Worm (Caenorhabditis elegans): ENCODE results near the gene str-150.

Gene str-150

ce11 chrV:16610791-16611385 is 27.8 kb downstream of the str-150 start, which contains the start of gene srw-54:
Gene srw-54, plus strand, starts transcription at chrV:16611335.
- TF ChIP-seq unc-62 (GFP tag; optimal IDR thresholded peaks at IDR 0.05): no peak

DNA sequence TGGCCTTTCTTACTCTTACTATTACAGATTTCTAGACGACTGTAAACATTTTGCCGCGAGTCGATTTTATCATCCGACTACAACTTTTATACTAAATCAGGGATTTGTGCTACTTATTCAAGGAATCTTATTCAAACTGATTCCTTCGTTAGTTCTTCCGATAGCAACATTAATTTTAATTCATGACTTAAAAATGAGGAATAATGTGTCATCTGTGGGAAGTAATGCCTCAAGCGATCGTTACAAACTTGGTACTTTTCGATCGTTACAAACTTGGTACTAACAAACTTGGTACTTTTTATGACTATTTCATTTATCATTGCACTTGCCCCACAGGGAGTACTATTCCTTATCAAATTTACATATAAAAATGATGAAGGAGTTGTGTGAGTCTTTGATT is 34.4 kb downstream of the str-150 start, which contains the start of gene Y70C5A.4:
Gene Y70C5A.4 (plus strand): TSS at position 301 of the 400 bp plus-strand sequence.
- TF ChIP-seq unc-62 (GFP tag; optimal IDR thresholded peaks at IDR 0.05): no peak

DNA sequence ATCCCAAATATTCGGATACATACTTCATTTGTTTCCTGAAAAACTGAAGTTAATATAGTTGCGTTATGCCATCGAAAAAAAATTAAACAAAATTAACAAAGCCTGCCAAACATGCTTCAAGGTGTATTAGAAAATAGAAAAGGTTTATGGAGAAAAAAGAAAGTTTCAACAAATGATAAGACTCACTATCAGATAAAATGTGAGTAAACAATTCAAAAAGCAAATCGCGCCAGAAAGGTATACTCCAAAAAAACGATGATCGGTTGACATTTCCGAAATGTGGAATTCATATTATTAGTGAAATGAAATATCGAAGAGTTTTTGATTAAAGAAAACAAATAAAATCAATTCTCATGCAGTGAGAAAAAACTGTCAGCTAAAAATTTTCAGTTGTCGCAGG is 37.8 kb downstream of the str-150 start, which contains the start of gene Y70C5A.3:
Gene Y70C5A.3 (minus strand): TSS at position 50 of the 400 bp plus-strand sequence.
- TF ChIP-seq unc-62 (GFP tag; optimal IDR thresholded peaks at IDR 0.05): no peak

ce11 chrV:16621894-16622293 is 38.8 kb downstream of the str-150 start:
- no peak for TF ChIP-seq unc-62 (GFP tag; optimal IDR thresholded peaks at IDR 0.05)

- TF ChIP-seq unc-62 (GFP tag; optimal IDR thresholded peaks at IDR 0.05): no peak
Measured at ce11 chrV:16622754-16623261, 39.7 kb downstream of the str-150 start, which contains the start of gene Y70C5A.2. Gene Y70C5A.2, minus strand, starts transcription at chrV:16623211.

DNA sequence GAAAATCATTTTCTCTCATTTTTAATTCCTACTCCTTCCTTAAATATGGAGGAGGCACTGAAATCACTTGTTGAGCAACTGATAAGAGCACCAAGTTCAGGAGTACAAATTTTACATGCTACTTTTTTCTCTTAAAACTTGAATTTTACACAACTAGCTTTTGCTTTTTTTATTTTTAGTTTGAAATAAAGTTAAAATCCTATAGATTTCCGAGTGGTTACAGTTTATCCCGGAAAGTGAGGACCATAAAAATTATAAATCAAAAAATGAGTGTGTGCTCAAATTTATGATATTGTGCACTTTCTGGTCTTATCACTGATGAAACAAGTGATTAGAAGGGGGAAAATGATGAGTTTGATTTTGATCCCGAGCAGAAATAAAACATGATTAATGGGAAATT is 44.9 kb downstream of the str-150 start, which contains the start of gene oac-53:
Gene oac-53 (minus strand): TSS at position 9 of the 400 bp plus-strand sequence.
- no peak for TF ChIP-seq unc-62 (GFP tag; optimal IDR thresholded peaks at IDR 0.05)

DNA sequence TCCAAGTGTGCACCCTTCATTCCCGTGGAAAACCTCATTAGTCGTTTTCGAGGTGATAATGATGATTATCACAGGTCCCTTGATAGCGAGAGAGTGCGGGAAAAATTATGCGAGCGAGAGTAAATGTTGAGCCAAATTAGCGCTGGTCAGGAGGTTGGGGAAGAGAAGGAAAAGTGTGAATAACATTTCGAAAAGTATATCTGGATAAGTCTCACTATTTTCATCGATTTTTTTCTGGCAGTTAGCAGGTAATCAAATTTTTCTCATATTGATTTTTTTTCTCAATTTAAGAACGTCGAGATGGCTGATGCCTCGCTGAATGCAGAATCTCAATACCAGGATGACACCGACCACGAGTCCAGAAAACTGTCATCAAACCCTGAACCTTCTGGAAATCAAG is 45.9 kb downstream of the str-150 start, which contains the start of gene W06G6.2:
Gene W06G6.2 (plus strand): TSS at position 301 of the 400 bp plus-strand sequence.
- no peak for TF ChIP-seq unc-62 (GFP tag; optimal IDR thresholded peaks at IDR 0.05)

DNA sequence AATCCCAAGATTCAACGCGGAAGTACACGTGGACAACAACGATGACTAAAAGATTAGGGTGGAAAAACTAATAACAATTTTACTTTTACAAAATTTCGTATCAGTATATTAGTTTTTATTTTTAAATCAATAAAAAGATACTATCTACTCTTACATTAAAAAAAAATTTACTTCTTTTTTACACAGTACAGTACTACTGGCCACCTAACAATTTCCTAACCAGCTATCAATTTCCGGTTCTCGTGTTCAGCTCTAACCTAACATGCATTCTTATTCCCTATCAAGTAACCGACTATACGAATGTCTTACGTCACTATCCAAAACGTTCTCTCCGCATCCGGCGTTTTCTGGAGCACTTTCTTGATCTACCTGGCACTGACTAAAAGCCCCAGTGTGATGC is 46.5 kb downstream of the str-150 start, which contains the start of gene srd-21:
Gene srd-21 (plus strand): TSS at position 301 of the 400 bp plus-strand sequence.
- no peak for TF ChIP-seq unc-62 (GFP tag; optimal IDR thresholded peaks at IDR 0.05)
